Worm (Caenorhabditis elegans): ENCODE measurements around the gene C25A8.2.

DNA sequence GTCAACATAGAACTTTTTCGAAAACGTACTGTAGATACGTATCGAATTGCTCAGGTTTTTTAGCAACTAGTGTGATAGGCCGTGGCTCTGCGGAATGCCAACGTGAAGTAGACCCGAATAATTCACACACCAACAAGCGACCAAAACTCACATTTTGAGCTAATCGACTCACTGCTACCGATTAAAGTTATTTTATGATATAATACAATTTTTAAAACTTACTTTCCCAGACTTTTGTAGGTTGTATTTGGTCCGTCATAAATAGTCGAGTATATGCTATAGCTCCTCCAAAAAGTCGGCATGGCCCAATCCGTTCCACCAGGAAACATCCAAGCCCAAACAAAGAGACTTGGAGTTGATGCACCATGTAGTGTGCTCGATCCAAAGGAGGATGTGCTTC lies 1.2 kb downstream of the C25A8.2 start, which contains the start of gene C25A8.1:
- TF ChIP-seq gmeb-2 (tag; optimal IDR thresholded peaks at IDR 0.05) (no peak), ceh-18 (tag; optimal IDR thresholded peaks at IDR 0.05) (no peak), pqm-1 (tag; optimal IDR thresholded peaks at IDR 0.05) (no peak), unc-55 (GFP tag; optimal IDR thresholded peaks at IDR 0.05) (no peak), ceh-22 (tag; optimal IDR thresholded peaks at IDR 0.05) (no peak), nhr-232 (tag; optimal IDR thresholded peaks at IDR 0.05) (no peak), pat-9 (tag; optimal IDR thresholded peaks at IDR 0.05) (no peak), fax-1 (tag; optimal IDR thresholded peaks at IDR 0.05) (no peak)

Measured in whole organism, late embryonic.